Fruit fly (Drosophila melanogaster): ENCODE results near the gene Wnt6.
A peak's percentile ranks its signal among the peaks of the same experiment; 100 is the strongest.

dm6 chr2L:7294964-7295363 is 38.5 kb upstream of the Wnt6 start:
- TF ChIP-seq Pif1B (GFP tag; optimal IDR thresholded peaks at IDR 0.05) (no peak), CG9948 (tag; optimal IDR thresholded peaks at IDR 0.05) (peak; percentile 14)
